Fruit fly (Drosophila melanogaster): Measurements from ENCODE around the gene Nprl2.
A peak's percentile ranks its signal among the peaks of the same experiment; 100 is the strongest.

Nprl2 gene

dm6 chrX:16917462-16917861 lies 33.3 kb upstream of the Nprl2 start (continued):
- TF ChIP-seq pnt (GFP tag; optimal IDR thresholded peaks at IDR 0.05) = no peak
- no peak for TF ChIP-seq CG10209 (GFP tag; optimal IDR thresholded peaks at IDR 0.05)
- TF ChIP-seq CG18599 (GFP tag; optimal IDR thresholded peaks at IDR 0.05) = peak; percentile 16
- no peak for TF ChIP-seq CG6791 (GFP tag; IDR thresholded peaks at IDR 0.05; ENCODE audit: partially characterized antibody)
- peak; percentile 7 for TF ChIP-seq CG13296 (GFP tag; optimal IDR thresholded peaks at IDR 0.05)
- peak; percentile 34; the same call in 1 of the 2 replicates for TF ChIP-seq seq (GFP tag; IDR thresholded peaks at IDR 0.05)
- no peak for TF ChIP-seq exex (tag; optimal IDR thresholded peaks at IDR 0.05)
- TF ChIP-seq Chrac-16 (GFP tag; optimal IDR thresholded peaks at IDR 0.05) = no peak
- no peak for TF ChIP-seq kni (GFP tag; optimal IDR thresholded peaks at IDR 0.05)
- no peak for TF ChIP-seq CG16815 (GFP tag; optimal IDR thresholded peaks at IDR 0.05)
- TF ChIP-seq Sin3A (optimal IDR thresholded peaks at IDR 0.05) = no peak
- no peak for TF ChIP-seq CG18262 (tag; optimal IDR thresholded peaks at IDR 0.05)
- no peak for TF ChIP-seq sug (tag; optimal IDR thresholded peaks at IDR 0.05)
- no peak for TF ChIP-seq Side (GFP tag; optimal IDR thresholded peaks at IDR 0.05)
- TF ChIP-seq CG5180 (GFP tag; optimal IDR thresholded peaks at IDR 0.05) = no peak
- TF ChIP-seq ro (GFP tag; IDR thresholded peaks at IDR 0.05) = no peak
- no peak for TF ChIP-seq B-H1 (GFP tag; IDR thresholded peaks at IDR 0.05)
- TF ChIP-seq ERR (GFP tag; optimal IDR thresholded peaks at IDR 0.05) = no peak
- TF ChIP-seq Dll (GFP tag; IDR thresholded peaks at IDR 0.05; ENCODE audit: partially characterized antibody) = no peak
- TF ChIP-seq nau (GFP tag; optimal IDR thresholded peaks at IDR 0.05) = no peak
- TF ChIP-seq mirr (GFP tag; optimal IDR thresholded peaks at IDR 0.05) = no peak
- no peak for TF ChIP-seq btn (GFP tag; optimal IDR thresholded peaks at IDR 0.05)
- no peak for TF ChIP-seq CG4424 (GFP tag; optimal IDR thresholded peaks at IDR 0.05)
- no peak for TF ChIP-seq CG11723 (GFP tag; optimal IDR thresholded peaks at IDR 0.05)
- TF ChIP-seq CG7556 (GFP tag; optimal IDR thresholded peaks at IDR 0.05) = no peak
- TF ChIP-seq Lim3 (GFP tag; IDR thresholded peaks at IDR 0.05) = no peak
- TF ChIP-seq wek (GFP tag; optimal IDR thresholded peaks at IDR 0.05) = peak; percentile 24
- no peak for TF ChIP-seq Sry-β (GFP tag; optimal IDR thresholded peaks at IDR 0.05)
- TF ChIP-seq Ets65A (GFP tag) = no peak
- TF ChIP-seq pfk (GFP tag; optimal IDR thresholded peaks at IDR 0.05) = no peak
- TF ChIP-seq YL-1 (GFP tag; optimal IDR thresholded peaks at IDR 0.05) = no peak
- 0 out of 2 replicates have a peak, but pooled peaks have one; percentile 14 for TF ChIP-seq sob (GFP tag; IDR thresholded peaks at IDR 0.05)
- no peak for TF ChIP-seq crp (GFP tag; optimal IDR thresholded peaks at IDR 0.05)
- TF ChIP-seq ken (GFP tag; IDR thresholded peaks at IDR 0.05) = no peak
- no peak for TF ChIP-seq sna (GFP tag; IDR thresholded peaks at IDR 0.05; ENCODE audit: partially characterized antibody)
- no peak for TF ChIP-seq CG11247 (GFP tag; IDR thresholded peaks at IDR 0.05)
- no peak for TF ChIP-seq CG30020 (tag; optimal IDR thresholded peaks at IDR 0.05)
- no peak for TF ChIP-seq vvl (GFP tag; IDR thresholded peaks at IDR 0.05)
- no peak for TF ChIP-seq Oaz (GFP tag; IDR thresholded peaks at IDR 0.05)
- no peak for TF ChIP-seq CG2889 (GFP tag; IDR thresholded peaks at IDR 0.05)
- no peak for TF ChIP-seq HLH54F (GFP tag; optimal IDR thresholded peaks at IDR 0.05)
- no peak for TF ChIP-seq Tbp (GFP tag; optimal IDR thresholded peaks at IDR 0.05)
- TF ChIP-seq knrl (GFP tag; IDR thresholded peaks at IDR 0.05; ENCODE audit: partially characterized antibody) = no peak
- no peak for TF ChIP-seq fd64A (GFP tag; optimal IDR thresholded peaks at IDR 0.05)
- no peak for TF ChIP-seq CG6765 (GFP tag; optimal IDR thresholded peaks at IDR 0.05)
- TF ChIP-seq bab2 (GFP tag; optimal IDR thresholded peaks at IDR 0.05) = no peak
- TF ChIP-seq jumu (GFP tag; optimal IDR thresholded peaks at IDR 0.05) = no peak
- TF ChIP-seq CG12236 (GFP tag; optimal IDR thresholded peaks at IDR 0.05) = no peak
- TF ChIP-seq Sry-δ (GFP tag; optimal IDR thresholded peaks at IDR 0.05) = no peak
- TF ChIP-seq CG18619 (GFP tag; optimal IDR thresholded peaks at IDR 0.05) = no peak
- no peak for TF ChIP-seq CG12299 (tag; optimal IDR thresholded peaks at IDR 0.05)
